Fruit fly (Drosophila melanogaster): ENCODE results near the gene mira.

DNA sequence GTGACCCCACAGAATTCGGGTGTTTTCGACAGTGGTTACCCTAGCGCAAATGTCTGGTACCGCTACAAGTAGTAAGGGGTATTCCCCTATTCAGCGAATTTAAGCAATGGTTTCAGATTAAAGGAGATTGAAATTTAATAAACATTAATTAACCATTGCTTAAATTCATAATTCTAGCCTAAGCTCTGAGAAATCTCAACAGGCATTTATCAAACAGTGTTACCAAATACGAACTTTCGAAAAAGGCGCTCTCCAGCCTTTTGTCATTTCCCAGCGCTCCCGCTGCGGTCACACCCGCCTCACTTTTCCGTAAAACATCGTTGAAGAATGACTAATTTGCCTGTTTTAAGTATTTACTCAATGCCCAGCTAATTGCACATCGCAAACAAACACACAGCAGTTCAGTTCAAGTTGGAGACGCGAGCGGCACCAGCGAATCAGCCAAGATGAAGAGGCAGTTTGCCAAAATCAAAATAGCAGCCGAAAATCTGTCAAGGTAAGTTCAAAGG lies 30.0 kb downstream of the mira start, which contains the start of the genes Surf6 and RhoGAP92B:
- no peak for TF ChIP-seq Eip93F (GFP tag; optimal IDR thresholded peaks at IDR 0.05)
- no peak for TF ChIP-seq spab (GFP tag; optimal IDR thresholded peaks at IDR 0.05)
- TF ChIP-seq Lpt (GFP tag; optimal IDR thresholded peaks at IDR 0.05) = no peak
- peak; percentile 76 for TF ChIP-seq Sox14 (GFP tag; optimal IDR thresholded peaks at IDR 0.05)
- peak; percentile 42 for TF ChIP-seq OdsH (GFP tag; optimal IDR thresholded peaks at IDR 0.05)
- TF ChIP-seq Hr39 (GFP tag; optimal IDR thresholded peaks at IDR 0.05) = peak; percentile 71
- TF ChIP-seq Ets96B (tag; optimal IDR thresholded peaks at IDR 0.05) = peak; percentile 31
- 0 out of 2 replicates have a peak, but pooled peaks have one; percentile 22 for TF ChIP-seq Gug (GFP tag; IDR thresholded peaks at IDR 0.05)
- no peak for TF ChIP-seq CG8632 (GFP tag; optimal IDR thresholded peaks at IDR 0.05)
